Worm (Caenorhabditis elegans): ENCODE measurements around the gene sra-8.
A peak's percentile ranks its signal among the peaks of the same experiment; 100 is the strongest.

Gene sra-8

ce11 chrII:9493242-9494058 is 44.1 kb upstream of the sra-8 start:
- TF ChIP-seq arid-1 (GFP tag; conservative IDR thresholded peaks at IDR 0.05) (no peak), gei-8 (GFP tag; optimal IDR thresholded peaks at IDR 0.05) (peak; percentile 5), spr-1 (tag; optimal IDR thresholded peaks at IDR 0.05) (no peak), fos-1 (tag; optimal IDR thresholded peaks at IDR 0.05) (no peak), tra-1 (GFP tag; IDR thresholded peaks at IDR 0.05) (0 out of 2 replicates have a peak, but pooled peaks have one; percentile 61), aha-1 (tag) (peak; percentile 93), D1046.2 (GFP tag; IDR thresholded peaks at IDR 0.05) (no peak), mxl-2 (GFP tag; conservative IDR thresholded peaks at IDR 0.05) (no peak), lin-39 (tag; optimal IDR thresholded peaks at IDR 0.05) (no peak), T26A8.4 (GFP tag; IDR thresholded peaks at IDR 0.05) (no peak), hlh-30 (tag; optimal IDR thresholded peaks at IDR 0.05; ENCODE audit: insufficient read depth) (peak; percentile 56), nhr-28 (tag; optimal IDR thresholded peaks at IDR 0.05) (peak; percentile 31), duxl-1 (tag; optimal IDR thresholded peaks at IDR 0.05; ENCODE audit: poor library complexity) (no peak), jun-1 (tag; optimal IDR thresholded peaks at IDR 0.05) (no peak), Y48G9A.11 (GFP tag; IDR thresholded peaks at IDR 0.05) (no peak), nhr-48 (tag; optimal IDR thresholded peaks at IDR 0.05) (peak; percentile 97), dmd-6 (GFP tag; IDR thresholded peaks at IDR 0.05) (peak; percentile 46), ctbp-1 (GFP tag; IDR thresholded peaks at IDR 0.05) (no peak), mdl-1 (tag; optimal IDR thresholded peaks at IDR 0.05) (peak in 1 of 2 experiments; percentile 25), dpl-1 (GFP tag; optimal IDR thresholded peaks at IDR 0.05) (no peak), lin-29 (GFP tag; IDR thresholded peaks at IDR 0.05) (no peak), hif-1 (tag; optimal IDR thresholded peaks at IDR 0.05) (no peak), lim-7 (GFP tag; IDR thresholded peaks at IDR 0.05) (no peak), nhr-111 (GFP tag; optimal IDR thresholded peaks at IDR 0.05) (no peak), nhr-10 (tag; optimal IDR thresholded peaks at IDR 0.05) (no peak), spr-3 (GFP tag; optimal IDR thresholded peaks at IDR 0.05) (no peak), mxl-3 (GFP tag; optimal IDR thresholded peaks at IDR 0.05) (no peak), ZK337.2 (GFP tag; IDR thresholded peaks at IDR 0.05) (no peak), unc-62 (GFP tag; optimal IDR thresholded peaks at IDR 0.05 in 1 of 2) (peak in 1 of 2 experiments; percentile 59), unc-62 (tag; optimal IDR thresholded peaks at IDR 0.05) (no peak), ama-1 (optimal IDR thresholded peaks at IDR 0.05) (no peak), egl-43 (GFP tag; IDR thresholded peaks at IDR 0.05) (no peak), lsy-2 (tag; optimal IDR thresholded peaks at IDR 0.05) (no peak), hlh-11 (tag; optimal IDR thresholded peaks at IDR 0.05) (peak; percentile 30), Y5F2A.4 (GFP tag; optimal IDR thresholded peaks at IDR 0.05) (no peak), nhr-25 (tag; optimal IDR thresholded peaks at IDR 0.05; ENCODE audit: borderline replicate concordance, insufficient read depth) (no peak)

- TF ChIP-seq ctbp-1 (GFP tag; IDR thresholded peaks at IDR 0.05) (peak; percentile 52; the same call in 1 of the 2 replicates), aly-2 (tag; optimal IDR thresholded peaks at IDR 0.05) (no peak), mep-1 (tag; optimal IDR thresholded peaks at IDR 0.05) (peak; percentile 25), hmg-1.1 (GFP tag; IDR thresholded peaks at IDR 0.05) (no peak), lsy-2 (tag; optimal IDR thresholded peaks at IDR 0.05) (peak in 1 of 2 experiments; percentile 14)
Measured at ce11 chrII:9497309-9497708, 40.2 kb upstream of the sra-8 start.
